Worm (Caenorhabditis elegans): ENCODE data around the gene tbcb-1.

The tbcb-1 gene

DNA sequence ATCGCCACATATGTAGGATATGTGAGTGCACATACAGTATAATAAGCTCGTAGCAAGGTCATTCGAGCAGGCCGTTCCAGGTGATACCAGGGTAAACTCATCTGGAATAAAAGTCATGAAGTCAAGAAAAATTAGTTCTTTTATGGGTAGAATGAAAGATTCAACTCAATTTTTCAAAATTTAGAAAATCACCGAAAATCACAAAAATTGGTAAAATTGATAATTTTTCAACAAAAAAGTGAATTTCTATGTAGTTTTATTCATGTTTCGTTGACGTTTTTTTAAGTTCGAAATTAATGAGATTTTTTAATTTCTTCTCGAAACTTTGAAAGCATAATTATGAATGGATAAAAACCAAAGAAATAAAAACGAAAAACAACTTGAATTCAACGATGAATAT, 29.8 kb downstream of the tbcb-1 start, which contains the start of gene F53F4.16:
F53F4.16 (minus strand) TSS at position 101 of the 400 bp plus-strand sequence.
- TF ChIP-seq hnd-1 (tag; optimal IDR thresholded peaks at IDR 0.05) (no peak), ama-1 (optimal IDR thresholded peaks at IDR 0.05) (no peak), pes-1 (GFP tag; IDR thresholded peaks at IDR 0.05) (no peak), ceh-36 (tag; optimal IDR thresholded peaks at IDR 0.05) (no peak), ceh-13 (GFP tag; optimal IDR thresholded peaks at IDR 0.05) (no peak), F13C5.2 (tag; optimal IDR thresholded peaks at IDR 0.05) (no peak), tbx-11 (GFP tag; IDR thresholded peaks at IDR 0.05) (no peak), hmg-4 (GFP tag; optimal IDR thresholded peaks at IDR 0.05) (no peak), B0310.2 (tag; optimal IDR thresholded peaks at IDR 0.05) (no peak), scrt-1 (GFP tag; IDR thresholded peaks at IDR 0.05) (no peak), aly-1 (tag; optimal IDR thresholded peaks at IDR 0.05) (no peak), ets-7 (tag; optimal IDR thresholded peaks at IDR 0.05) (no peak), tbx-37 (GFP tag; conservative IDR thresholded peaks at IDR 0.05) (no peak), flt-1 (GFP tag; IDR thresholded peaks at IDR 0.05) (no peak), hmbx-1 (tag; optimal IDR thresholded peaks at IDR 0.05) (no peak)

DNA sequence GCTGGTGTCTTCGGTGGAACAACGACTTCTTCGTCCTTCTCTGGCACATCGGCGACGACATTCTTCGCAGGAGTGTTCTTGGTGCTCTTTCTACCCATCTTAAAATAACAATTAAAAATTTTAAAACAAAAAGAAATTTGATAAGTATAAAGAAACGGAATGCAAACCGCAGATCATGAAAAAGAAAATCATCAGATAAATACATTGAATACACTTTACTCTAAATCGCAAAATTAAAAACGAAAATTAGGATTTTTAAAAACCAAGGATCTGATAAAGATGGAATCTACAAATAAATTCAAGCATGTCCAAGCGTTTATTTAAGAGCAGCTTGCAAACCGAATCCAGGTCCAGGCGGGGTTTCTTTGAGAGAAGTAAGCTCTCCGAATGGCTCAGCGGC, 32.5 kb downstream of the tbcb-1 start, which contains the start of gene F53F4.11:
F53F4.11 (minus strand) TSS at position 101 of the 400 bp plus-strand sequence.
- TF ChIP-seq tbx-11 (GFP tag; IDR thresholded peaks at IDR 0.05) (no peak), aly-1 (tag; optimal IDR thresholded peaks at IDR 0.05) (no peak), hmbx-1 (tag; optimal IDR thresholded peaks at IDR 0.05) (no peak), ama-1 (optimal IDR thresholded peaks at IDR 0.05) (no peak), ceh-36 (tag; optimal IDR thresholded peaks at IDR 0.05) (no peak), hmg-4 (GFP tag; optimal IDR thresholded peaks at IDR 0.05) (no peak), B0310.2 (tag; optimal IDR thresholded peaks at IDR 0.05) (no peak), sea-1 (GFP tag; conservative IDR thresholded peaks at IDR 0.05) (no peak), pes-1 (GFP tag; IDR thresholded peaks at IDR 0.05) (no peak), tbx-37 (GFP tag; conservative IDR thresholded peaks at IDR 0.05) (no peak), ets-7 (tag; optimal IDR thresholded peaks at IDR 0.05) (no peak), scrt-1 (GFP tag; IDR thresholded peaks at IDR 0.05) (no peak), tra-4 (tag; optimal IDR thresholded peaks at IDR 0.05) (no peak), F13C5.2 (tag; optimal IDR thresholded peaks at IDR 0.05) (no peak), flt-1 (GFP tag; IDR thresholded peaks at IDR 0.05) (no peak)

DNA sequence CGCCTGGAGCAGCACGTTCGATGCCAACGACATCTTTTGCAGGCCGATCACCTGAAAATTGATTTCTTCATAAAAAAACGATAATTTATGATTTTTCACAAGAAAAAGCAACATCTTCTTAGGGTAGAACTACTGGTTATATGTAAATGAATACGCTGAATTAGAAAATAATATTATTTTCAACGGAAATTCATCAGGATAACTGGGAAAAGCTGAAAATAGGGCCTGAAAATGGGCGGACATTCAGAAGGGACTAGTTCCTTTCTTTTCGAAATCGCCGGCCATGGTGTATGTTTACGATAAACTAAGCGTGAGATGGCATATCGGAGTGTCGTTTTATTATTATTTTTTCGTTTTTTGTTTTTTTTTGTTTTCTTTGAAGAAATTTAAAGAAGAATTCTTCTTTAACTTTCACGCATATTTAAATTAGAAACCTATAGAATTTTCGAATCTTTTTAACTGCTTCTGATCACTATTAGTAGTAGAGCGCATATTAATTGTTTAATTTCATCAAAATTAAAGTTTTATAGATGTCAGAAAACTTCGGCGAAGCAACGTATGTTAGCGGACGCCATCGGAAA, 33.7 kb downstream of the tbcb-1 start, which contains the start of the genes nduv-2 and F53F4.12:
nduv-2 (minus strand) TSS at position 51 of the 581 bp plus-strand sequence.
F53F4.12 (plus strand) TSS at position 531 of the 581 bp plus-strand sequence.
- no peak for TF ChIP-seq scrt-1 (GFP tag; IDR thresholded peaks at IDR 0.05)
- TF ChIP-seq ceh-36 (tag; optimal IDR thresholded peaks at IDR 0.05) = no peak
- no peak for TF ChIP-seq F13C5.2 (tag; optimal IDR thresholded peaks at IDR 0.05)
- TF ChIP-seq tbx-11 (GFP tag; IDR thresholded peaks at IDR 0.05) = no peak

- TF ChIP-seq hnd-1 (tag; optimal IDR thresholded peaks at IDR 0.05) = no peak
- no peak for TF ChIP-seq flt-1 (GFP tag; IDR thresholded peaks at IDR 0.05)
- no peak for TF ChIP-seq ceh-36 (tag; optimal IDR thresholded peaks at IDR 0.05)
- no peak for TF ChIP-seq pes-1 (GFP tag; IDR thresholded peaks at IDR 0.05)
- TF ChIP-seq ama-1 (optimal IDR thresholded peaks at IDR 0.05) = no peak
Observed at ce11 chrV:13627103-13627623, 35.2 kb downstream of the tbcb-1 start, which contains the start of gene sde-2. TSS of gene sde-2 (plus strand) at chrV:13627573.

DNA sequence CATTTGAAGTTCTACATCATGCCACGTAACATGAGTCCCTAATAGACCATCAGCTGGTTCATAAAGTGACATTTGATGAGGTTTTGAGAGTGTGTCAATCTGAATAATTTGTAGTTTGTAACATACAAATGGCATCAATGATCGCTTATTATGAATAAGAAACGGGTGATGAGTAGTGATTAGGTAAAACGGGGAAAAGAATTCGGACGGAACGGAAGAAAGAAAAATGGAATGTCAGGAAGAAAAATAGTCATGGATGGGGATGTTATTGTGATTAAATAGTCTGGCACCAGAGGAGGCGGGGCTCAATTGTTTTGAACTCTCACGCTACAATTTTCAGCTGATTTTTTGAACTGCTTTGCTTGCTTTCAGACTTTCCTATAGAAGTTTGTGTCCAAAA, 42.2 kb downstream of the tbcb-1 start, which contains the start of gene H37A05.2:
H37A05.2 (minus strand) TSS at position 101 of the 400 bp plus-strand sequence.
- TF ChIP-seq pes-1 (GFP tag; IDR thresholded peaks at IDR 0.05) (no peak), flt-1 (GFP tag; IDR thresholded peaks at IDR 0.05) (no peak), ceh-13 (GFP tag; optimal IDR thresholded peaks at IDR 0.05) (no peak), ama-1 (optimal IDR thresholded peaks at IDR 0.05) (no peak), tra-4 (tag; optimal IDR thresholded peaks at IDR 0.05) (no peak), hmbx-1 (tag; optimal IDR thresholded peaks at IDR 0.05) (no peak), scrt-1 (GFP tag; IDR thresholded peaks at IDR 0.05) (no peak), B0310.2 (tag; optimal IDR thresholded peaks at IDR 0.05) (no peak), ceh-36 (tag; optimal IDR thresholded peaks at IDR 0.05) (no peak), aly-1 (tag; optimal IDR thresholded peaks at IDR 0.05) (no peak), hmg-4 (GFP tag; optimal IDR thresholded peaks at IDR 0.05) (no peak), tbx-37 (GFP tag; conservative IDR thresholded peaks at IDR 0.05) (no peak), sea-1 (GFP tag; conservative IDR thresholded peaks at IDR 0.05) (no peak), F13C5.2 (tag; optimal IDR thresholded peaks at IDR 0.05) (no peak), ets-7 (tag; optimal IDR thresholded peaks at IDR 0.05) (no peak), hnd-1 (tag; optimal IDR thresholded peaks at IDR 0.05) (no peak), tbx-11 (GFP tag; IDR thresholded peaks at IDR 0.05) (no peak)

DNA sequence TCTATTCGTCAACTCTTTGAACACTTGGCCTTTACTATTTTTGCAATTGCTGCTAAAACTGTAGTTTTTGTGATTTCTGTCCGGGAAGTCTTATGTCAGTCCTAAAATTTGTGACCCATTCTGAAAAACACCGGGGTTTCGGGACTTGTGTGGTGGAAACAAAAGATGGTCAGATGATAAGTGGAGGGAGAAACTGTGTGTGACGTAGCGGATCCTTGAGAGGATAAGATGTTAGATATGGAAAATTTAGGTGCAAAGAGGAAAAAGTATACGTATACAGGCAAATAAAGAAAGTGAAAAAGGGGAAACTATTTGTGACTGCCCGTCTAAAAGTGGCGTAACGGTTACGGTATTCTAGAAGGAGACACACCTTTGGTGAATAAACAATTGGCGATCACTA, 44.5 kb downstream of the tbcb-1 start:
- TF ChIP-seq F13C5.2 (tag; optimal IDR thresholded peaks at IDR 0.05) = no peak
- no peak for TF ChIP-seq ceh-13 (GFP tag; optimal IDR thresholded peaks at IDR 0.05)
- no peak for TF ChIP-seq ets-7 (tag; optimal IDR thresholded peaks at IDR 0.05)

DNA sequence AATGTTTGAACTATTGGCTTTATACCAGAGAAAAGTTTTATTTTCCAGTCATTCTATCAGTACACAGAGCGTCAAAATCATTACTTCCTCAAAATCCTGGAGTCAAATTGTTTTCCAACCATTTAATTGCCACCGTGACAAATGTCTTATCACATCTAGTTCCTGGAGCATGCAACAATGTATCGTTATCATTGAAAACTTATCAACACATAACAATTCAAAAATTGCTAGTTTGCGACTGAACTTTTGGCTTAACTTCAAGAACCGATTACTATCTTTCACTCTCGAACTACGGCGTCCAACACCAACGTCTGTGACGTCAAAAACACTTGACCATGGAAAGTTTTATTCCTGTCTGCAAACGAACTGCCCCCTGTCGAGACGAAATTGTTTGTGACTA, 46.1 kb downstream of the tbcb-1 start:
- TF ChIP-seq F13C5.2 (tag; optimal IDR thresholded peaks at IDR 0.05) (no peak), hmbx-1 (tag; optimal IDR thresholded peaks at IDR 0.05) (no peak), ceh-13 (GFP tag; optimal IDR thresholded peaks at IDR 0.05) (no peak), tbx-11 (GFP tag; IDR thresholded peaks at IDR 0.05) (no peak), ceh-36 (tag; optimal IDR thresholded peaks at IDR 0.05) (no peak), ets-7 (tag; optimal IDR thresholded peaks at IDR 0.05) (no peak), flt-1 (GFP tag; IDR thresholded peaks at IDR 0.05) (no peak), aly-1 (tag; optimal IDR thresholded peaks at IDR 0.05) (no peak), scrt-1 (GFP tag; IDR thresholded peaks at IDR 0.05) (no peak), B0310.2 (tag; optimal IDR thresholded peaks at IDR 0.05) (no peak), tra-4 (tag; optimal IDR thresholded peaks at IDR 0.05) (no peak), ama-1 (optimal IDR thresholded peaks at IDR 0.05) (no peak), sea-1 (GFP tag; conservative IDR thresholded peaks at IDR 0.05) (no peak), hmg-4 (GFP tag; optimal IDR thresholded peaks at IDR 0.05) (no peak), pes-1 (GFP tag; IDR thresholded peaks at IDR 0.05) (no peak), tbx-37 (GFP tag; conservative IDR thresholded peaks at IDR 0.05) (no peak), hnd-1 (tag; optimal IDR thresholded peaks at IDR 0.05) (no peak)

Data from whole organism, early embryonic.